Worm (Caenorhabditis elegans): ENCODE data around the gene nduf-2.2.

nduf-2.2 gene

ce11 chrIII:6454183-6454582, 10.8 kb upstream of the nduf-2.2 start, which contains the start of gene jhdm-1:
Gene jhdm-1, plus strand, starts transcription at chrIII:6454483.
- TF ChIP-seq sem-2 (GFP tag; optimal IDR thresholded peaks at IDR 0.05) = no peak
- no peak for TF ChIP-seq nhr-28 (tag; optimal IDR thresholded peaks at IDR 0.05)
- TF ChIP-seq nhr-237 (tag; optimal IDR thresholded peaks at IDR 0.05) = no peak
- no peak for TF ChIP-seq snpc-4 (tag; optimal IDR thresholded peaks at IDR 0.05)
- no peak for TF ChIP-seq blmp-1 (tag; optimal IDR thresholded peaks at IDR 0.05)
- no peak for TF ChIP-seq hlh-1 (tag; optimal IDR thresholded peaks at IDR 0.05)
- TF ChIP-seq mep-1 (tag; optimal IDR thresholded peaks at IDR 0.05) = no peak
- TF ChIP-seq drap-1 (GFP tag; optimal IDR thresholded peaks at IDR 0.05) = no peak
- no peak for TF ChIP-seq unc-120 (tag; optimal IDR thresholded peaks at IDR 0.05; ENCODE audit: poor library complexity, severe bottlenecking)
- no peak for TF ChIP-seq flh-1 (GFP tag; optimal IDR thresholded peaks at IDR 0.05)
- no peak for TF ChIP-seq sptf-1 (tag; optimal IDR thresholded peaks at IDR 0.05)
- no peak for TF ChIP-seq unc-39 (tag; optimal IDR thresholded peaks at IDR 0.05)

- TF ChIP-seq lin-13 (tag; optimal IDR thresholded peaks at IDR 0.05) (no peak), bed-3 (GFP tag; optimal IDR thresholded peaks at IDR 0.05) (no peak), sem-2 (GFP tag; optimal IDR thresholded peaks at IDR 0.05) (no peak), nhr-28 (tag; optimal IDR thresholded peaks at IDR 0.05) (no peak), pha-4 (tag; optimal IDR thresholded peaks at IDR 0.05) (no peak), flh-1 (GFP tag; optimal IDR thresholded peaks at IDR 0.05) (no peak), mep-1 (tag; optimal IDR thresholded peaks at IDR 0.05) (no peak), ceh-83 (GFP tag; optimal IDR thresholded peaks at IDR 0.05) (no peak), nhr-237 (tag; optimal IDR thresholded peaks at IDR 0.05) (no peak), ceh-39 (tag; optimal IDR thresholded peaks at IDR 0.05) (no peak), mls-2 (tag; optimal IDR thresholded peaks at IDR 0.05) (no peak)
Observed at ce11 chrIII:6459820-6460219, 5.2 kb upstream of the nduf-2.2 start, which contains the start of gene algn-1. Gene algn-1, plus strand, starts transcription at chrIII:6460120.

- no peak for TF ChIP-seq ces-1 (GFP tag; optimal IDR thresholded peaks at IDR 0.05)
- no peak for TF ChIP-seq cnd-1 (tag; optimal IDR thresholded peaks at IDR 0.05)
- no peak for TF ChIP-seq ztf-11 (tag; optimal IDR thresholded peaks at IDR 0.05)
- TF ChIP-seq hlh-1 (tag; optimal IDR thresholded peaks at IDR 0.05) = no peak
- no peak for TF ChIP-seq pha-4 (tag; optimal IDR thresholded peaks at IDR 0.05)
- TF ChIP-seq lin-13 (tag; optimal IDR thresholded peaks at IDR 0.05) = no peak
- no peak for TF ChIP-seq nhr-76 (tag; optimal IDR thresholded peaks at IDR 0.05)
- TF ChIP-seq lsy-2 (tag; optimal IDR thresholded peaks at IDR 0.05) = no peak
- no peak for TF ChIP-seq elt-1 (tag; optimal IDR thresholded peaks at IDR 0.05; ENCODE audit: borderline replicate concordance, insufficient read depth)
- no peak for TF ChIP-seq nhr-12 (tag; optimal IDR thresholded peaks at IDR 0.05)
- no peak for TF ChIP-seq mab-5 (tag; optimal IDR thresholded peaks at IDR 0.05)
- TF ChIP-seq mls-2 (tag; optimal IDR thresholded peaks at IDR 0.05) = no peak
- TF ChIP-seq unc-62 (GFP tag; optimal IDR thresholded peaks at IDR 0.05) = no peak
- no peak for TF ChIP-seq sptf-1 (tag; optimal IDR thresholded peaks at IDR 0.05)
- TF ChIP-seq sem-2 (GFP tag; optimal IDR thresholded peaks at IDR 0.05) = no peak
- TF ChIP-seq lin-32 (GFP tag; optimal IDR thresholded peaks at IDR 0.05) = no peak
Observed at ce11 chrIII:6462610-6463009, 2.4 kb upstream of the nduf-2.2 start, which contains the start of gene T26A5.8. Gene T26A5.8, minus strand, starts transcription at chrIII:6462856.

ce11 chrIII:6463679-6464078, 1.3 kb upstream of the nduf-2.2 start, which contains the start of gene dlc-1:
Gene dlc-1, minus strand, starts transcription at chrIII:6463779.
- no peak for TF ChIP-seq drap-1 (GFP tag; optimal IDR thresholded peaks at IDR 0.05)
- TF ChIP-seq ces-1 (GFP tag; optimal IDR thresholded peaks at IDR 0.05) = no peak
- TF ChIP-seq mab-5 (tag; optimal IDR thresholded peaks at IDR 0.05) = no peak
- no peak for TF ChIP-seq flh-1 (GFP tag; optimal IDR thresholded peaks at IDR 0.05)
- no peak for TF ChIP-seq ceh-43 (GFP tag; optimal IDR thresholded peaks at IDR 0.05)
- TF ChIP-seq elt-3 (tag; optimal IDR thresholded peaks at IDR 0.05) = no peak
- TF ChIP-seq unc-39 (tag; optimal IDR thresholded peaks at IDR 0.05) = no peak
- no peak for TF ChIP-seq ztf-11 (tag; optimal IDR thresholded peaks at IDR 0.05)
- no peak for TF ChIP-seq blmp-1 (tag; optimal IDR thresholded peaks at IDR 0.05)
- no peak for TF ChIP-seq nhr-76 (tag; optimal IDR thresholded peaks at IDR 0.05)
- TF ChIP-seq tbx-8 (GFP tag; optimal IDR thresholded peaks at IDR 0.05) = no peak
- TF ChIP-seq snpc-4 (tag; optimal IDR thresholded peaks at IDR 0.05) = no peak
- no peak for TF ChIP-seq ham-2 (GFP tag; optimal IDR thresholded peaks at IDR 0.05)
- TF ChIP-seq nhr-12 (tag; optimal IDR thresholded peaks at IDR 0.05) = no peak
- TF ChIP-seq nhr-28 (tag; optimal IDR thresholded peaks at IDR 0.05) = no peak

All from whole organism, mixed stage, embryonic.